Fruit fly (Drosophila melanogaster): ENCODE measurements around the gene CG4751.
A peak's percentile ranks its signal among the peaks of the same experiment; 100 is the strongest.

- TF ChIP-seq BEAF-32 (GFP tag; optimal IDR thresholded peaks at IDR 0.05) (peak; percentile 44), sim (GFP tag; IDR thresholded peaks at IDR 0.05) (peak; percentile 9; the same call in 1 of the 2 replicates), Ets97D (GFP tag; optimal IDR thresholded peaks at IDR 0.05) (peak; percentile 81), Sry-β (GFP tag; optimal IDR thresholded peaks at IDR 0.05) (peak; percentile 38), CG14860 (GFP tag; IDR thresholded peaks at IDR 0.05; ENCODE audit: partially characterized antibody) (no peak), Dip2 (GFP tag; IDR thresholded peaks at IDR 0.05) (no peak), lola (GFP tag; optimal IDR thresholded peaks at IDR 0.05) (peak in 1 of 3 experiments; percentile 67)
Measured at dm6 chr2L:11123499-11123898, 7.0 kb upstream of the CG4751 start, which contains the start of the genes Csl4 and Nup160.

Measured in whole organism, embryonic.